Worm (Caenorhabditis elegans) whole organism, L1 larva: ENCODE measurements around the gene cdl-1.

Source experiments
- C16A3.4 ChIP-seq: fragments of 150-350 bp; optimal IDR thresholded peaks from 2 replicates; lab custom pipeline; 2014; ENCODE audit warnings: missing biosample characterization, missing genetic modification characterization
- C34B4.2 ChIP-seq: sonication (generic microtip); optimal IDR thresholded peaks from 2 replicates; lab custom pipeline; 2017; ENCODE audit warnings: mild to moderate bottlenecking, missing genetic modification characterization, missing compliant biosample characterization
- F16B12.6 ChIP-seq: fragments of 150-350 bp; optimal IDR thresholded peaks from 2 replicates; lab custom pipeline; 2014; ENCODE audit warnings: missing biosample characterization, missing genetic modification characterization
- alr-1 ChIP-seq: fragments of 200-800 bp; sonication (Bioruptor generic); optimal IDR thresholded peaks from 2 replicates; lab custom pipeline; 2018; ENCODE audit warnings: borderline replicate concordance, mild to moderate bottlenecking, missing genetic modification characterization, missing compliant biosample characterization
- ceh-82 ChIP-seq, 3 experiments: fragments of 150-350 bp in 1 of 3; sonication (generic microtip) in 2 of 3; optimal IDR thresholded peaks; 2 replicates each; lab custom pipeline; 2014 to 2017; ENCODE audit warnings: missing biosample characterization in 3 of 3, missing genetic modification characterization in 3 of 3
- dpl-1 ChIP-seq, 3 experiments: fragments of 150-350 bp in 2 of 3; sonication (generic microtip) in 1 of 3; optimal IDR thresholded peaks; 2 replicates each; lab custom pipeline; 2014 to 2017; ENCODE audit warnings: missing biosample characterization in 3 of 3, missing genetic modification characterization in 3 of 3, missing genetic modification reagents in 3 of 3
- efl-1 ChIP-seq, 4 experiments: fragments of 150-350 bp; optimal IDR thresholded peaks in 3 of 4; peaks in 1 of 4; 1 replicate in 1 of 4; 2 replicates in 3 of 4; lab custom pipeline; 2014; ENCODE audit warnings: missing biosample characterization in 2 of 4, missing genetic modification characterization in 2 of 4, missing genetic modification reagents in 2 of 4
- efl-3 ChIP-seq: fragments of 200-800 bp; sonication (Bioruptor generic); optimal IDR thresholded peaks from 2 replicates; lab custom pipeline; 2018; ENCODE audit warnings: mild to moderate bottlenecking, missing genetic modification characterization, missing compliant biosample characterization
- elt-3 ChIP-seq, 6 experiments: fragments of 150-350 bp in 1 of 6; sonication (generic microtip); optimal IDR thresholded peaks; 2 replicates each; lab custom pipeline; 2017 to 2018; ENCODE audit warnings: missing biosample characterization in 6 of 6, missing genetic modification characterization in 6 of 6, inconsistent platforms in 1 of 6
- ets-5 ChIP-seq: fragments of 200-800 bp; sonication (Bioruptor generic); IDR thresholded peaks from 2 replicates; pipeline ENCODE4 v1.3.6; 2022; ENCODE audit warnings: missing genetic modification characterization, missing compliant biosample characterization
- fkh-10 ChIP-seq: sonication (generic microtip); optimal IDR thresholded peaks from 2 replicates; lab custom pipeline; 2017; ENCODE audit warnings: missing biosample characterization, missing genetic modification reagents, missing genetic modification characterization
- hlh-4 ChIP-seq: sonication (generic microtip); optimal IDR thresholded peaks from 2 replicates; lab custom pipeline; 2016; ENCODE audit warnings: mild to moderate bottlenecking, missing genetic modification characterization, missing compliant biosample characterization
- irx-1 ChIP-seq: sonication (generic microtip); optimal IDR thresholded peaks from 2 replicates; lab custom pipeline; 2016; ENCODE audit warnings: missing genetic modification characterization, missing compliant biosample characterization
- isw-1 ChIP-seq: fragments of 200-800 bp; sonication (Bioruptor generic); IDR thresholded peaks from 2 replicates; pipeline ENCODE4 v1.3.6; 2022; ENCODE audit warnings: missing genetic modification characterization, missing compliant biosample characterization
- lin-15B ChIP-seq: fragments of 150-350 bp; sonication (generic microtip); optimal IDR thresholded peaks from 3 replicates; lab custom pipeline; 2014; ENCODE audit warnings: missing biosample characterization, missing genetic modification characterization
- lin-35 ChIP-seq, 2 experiments: fragments of 150-350 bp; optimal IDR thresholded peaks; 2 replicates each; lab custom pipeline; 2014; ENCODE audit warnings: missing biosample characterization in 2 of 2, missing genetic modification characterization in 2 of 2, missing genetic modification reagents in 2 of 2
- lin-39 ChIP-seq: fragments of 150-350 bp; optimal IDR thresholded peaks from 2 replicates; lab custom pipeline; 2014; ENCODE audit warnings: missing biosample characterization, missing genetic modification reagents, missing genetic modification characterization
- lir-3 ChIP-seq: sonication (generic microtip); optimal IDR thresholded peaks from 2 replicates; lab custom pipeline; 2016; ENCODE audit warnings: mild to moderate bottlenecking, missing genetic modification characterization, moderate library complexity, missing compliant biosample characterization; ENCODE audit not compliant: poor library complexity
- lsy-2 ChIP-seq, 2 experiments: fragments of 150-350 bp; optimal IDR thresholded peaks; 2 replicates each; lab custom pipeline; 2014; ENCODE audit warnings: missing biosample characterization in 2 of 2, missing genetic modification characterization in 2 of 2
- mdl-1 ChIP-seq, 2 experiments: fragments of 150-350 bp; optimal IDR thresholded peaks; 2 replicates each; lab custom pipeline; 2014 to 2017; ENCODE audit warnings: missing biosample characterization in 2 of 2, missing genetic modification characterization in 2 of 2, inconsistent platforms in 1 of 2
- mep-1 ChIP-seq: fragments of 150-350 bp; optimal IDR thresholded peaks from 2 replicates; lab custom pipeline; 2014; ENCODE audit warnings: missing biosample characterization, missing genetic modification characterization
- nhr-20 ChIP-seq: sonication (generic microtip); optimal IDR thresholded peaks from 2 replicates; lab custom pipeline; 2016; ENCODE audit warnings: mild to moderate bottlenecking, missing genetic modification characterization, missing compliant biosample characterization
- nhr-28 ChIP-seq: fragments of 150-350 bp; optimal IDR thresholded peaks from 2 replicates; lab custom pipeline; 2014; ENCODE audit warnings: missing biosample characterization, missing genetic modification characterization
- nhr-71 ChIP-seq: sonication (generic microtip); optimal IDR thresholded peaks from 2 replicates; lab custom pipeline; 2016; ENCODE audit warnings: mild to moderate bottlenecking, missing genetic modification characterization, moderate library complexity, missing compliant biosample characterization
- nhr-76 ChIP-seq: sonication (generic microtip); optimal IDR thresholded peaks from 2 replicates; lab custom pipeline; 2017; ENCODE audit warnings: missing biosample characterization, missing genetic modification characterization
- nhr-77 ChIP-seq: fragments of 150-350 bp; optimal IDR thresholded peaks from 2 replicates; lab custom pipeline; 2014; ENCODE audit warnings: missing biosample characterization, missing genetic modification characterization
- nhr-85 ChIP-seq: sonication (generic microtip); peaks from one replicate; lab custom pipeline; 2016; ENCODE audit warnings: missing genetic modification characterization, inconsistent platforms, missing compliant biosample characterization
- pag-3 ChIP-seq: sonication (generic microtip); optimal IDR thresholded peaks from 2 replicates; lab custom pipeline; 2017; ENCODE audit warnings: missing genetic modification characterization, mild to moderate bottlenecking, missing compliant biosample characterization, antibody characterized with exemption, borderline replicate concordance; ENCODE audit not compliant: insufficient read depth
- pqm-1 ChIP-seq: sonication (generic microtip); optimal IDR thresholded peaks from 3 replicates; lab custom pipeline; 2017; ENCODE audit warnings: missing biosample characterization, missing genetic modification characterization
- rnt-1 ChIP-seq: sonication (generic microtip); optimal IDR thresholded peaks from 2 replicates; lab custom pipeline; 2016; ENCODE audit warnings: mild to moderate bottlenecking, missing genetic modification characterization, moderate library complexity, missing compliant biosample characterization
- skn-1 ChIP-seq: fragments of 150-350 bp; optimal IDR thresholded peaks from 2 replicates; lab custom pipeline; 2014; ENCODE audit warnings: missing biosample characterization, missing genetic modification characterization
- sup-37 ChIP-seq: fragments of 200-800 bp; sonication (Bioruptor generic); optimal IDR thresholded peaks from 2 replicates; lab custom pipeline; 2018; ENCODE audit warnings: mild to moderate bottlenecking, missing genetic modification characterization, missing compliant biosample characterization
- swsn-7 ChIP-seq: sonication (generic microtip); optimal IDR thresholded peaks from 2 replicates; lab custom pipeline; 2016; ENCODE audit warnings: missing genetic modification characterization, missing compliant biosample characterization
- tbx-2 ChIP-seq: sonication (generic microtip); optimal IDR thresholded peaks from 2 replicates; lab custom pipeline; 2016; ENCODE audit warnings: missing genetic modification characterization, missing compliant biosample characterization
- unc-130 ChIP-seq: fragments of 150-350 bp; optimal IDR thresholded peaks from 2 replicates; lab custom pipeline; 2017; ENCODE audit warnings: missing biosample characterization, missing genetic modification characterization, inconsistent platforms
- unc-86 ChIP-seq: sonication (generic microtip); optimal IDR thresholded peaks from 2 replicates; lab custom pipeline; 2016; ENCODE audit warnings: missing genetic modification characterization, missing compliant biosample characterization
- vab-15 ChIP-seq: sonication (generic microtip); optimal IDR thresholded peaks from 2 replicates; lab custom pipeline; 2017; ENCODE audit warnings: missing genotype, mild to moderate bottlenecking, missing genetic modification characterization, missing compliant biosample characterization

cdl-1 gene

ce11 chrII:10808708-10809343, 23.6 kb downstream of the cdl-1 start, which contains the start of gene R06F6.14:
Gene R06F6.14 (plus strand): TSS chrII:10809293.
- TF ChIP-seq nhr-28 (tag; lab: Kevin White, UChicago) (no peak), efl-1 (optimal IDR thresholded peaks at IDR 0.05; lab: Kevin White, UChicago) (no peak), efl-1 (GFP tag; optimal IDR thresholded peaks at IDR 0.05 in 1 of 2; lab: Kevin White, UChicago) (no peak), swsn-7 (tag; lab: Kevin White, UChicago) (no peak), pqm-1 (tag; lab: Kevin White, UChicago) (no peak), unc-86 (tag; lab: Kevin White, UChicago) (no peak), lir-3 (tag; lab: Kevin White, UChicago) (no peak), mdl-1 (tag; optimal IDR thresholded peaks at IDR 0.05; lab: Kevin White, UChicago) (no peak), efl-3 (no peak), hlh-4 (no peak), nhr-76 (no peak), nhr-85 (tag; lab: Kevin White, UChicago) (no peak)

DNA sequence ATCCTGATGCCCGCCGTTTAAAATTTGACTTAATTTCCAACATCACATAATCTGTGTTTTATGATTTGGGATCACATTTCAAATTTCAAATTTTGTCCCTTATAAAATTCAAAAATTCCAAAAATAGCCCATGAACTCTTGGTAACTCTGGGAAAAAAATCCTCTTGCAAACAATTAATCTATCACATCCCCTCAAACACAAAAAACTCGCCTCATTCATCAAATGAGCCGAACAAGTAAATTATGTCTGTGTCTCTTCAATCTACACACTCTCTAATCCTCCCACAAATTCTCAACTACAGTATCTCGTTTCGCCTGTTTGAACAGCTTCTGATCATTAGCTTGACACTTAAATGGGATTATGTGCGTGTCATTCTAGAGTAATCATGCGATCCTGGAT, 25.4 kb downstream of the cdl-1 start, which contains the start of gene msrp-7:
Gene msrp-7 (plus strand): TSS at position 301 of the 400 bp plus-strand sequence.
- TF ChIP-seq mdl-1 (tag; optimal IDR thresholded peaks at IDR 0.05; lab: Kevin White, UChicago) = no peak
- no peak for TF ChIP-seq vab-15 (tag; lab: Kevin White, UChicago)
- no peak for TF ChIP-seq nhr-20
- no peak for TF ChIP-seq alr-1 (tag; lab: Kevin White, UChicago)
- TF ChIP-seq tbx-2 (tag; lab: Kevin White, UChicago) = no peak
- TF ChIP-seq pqm-1 (tag; lab: Kevin White, UChicago) = no peak
- TF ChIP-seq fkh-10 = no peak
- no peak for TF ChIP-seq rnt-1 (tag; lab: Kevin White, UChicago)
- no peak for TF ChIP-seq sup-37 (GFP tag; lab: Kevin White, UChicago)
- TF ChIP-seq ceh-82 (tag; optimal IDR thresholded peaks at IDR 0.05; lab: Kevin White, UChicago) = no peak

ce11 chrII:10819928-10820423, 34.7 kb downstream of the cdl-1 start, which contains the start of gene R06F6.8:
Gene R06F6.8 (minus strand): TSS chrII:10819978.
- TF ChIP-seq irx-1 (tag; lab: Kevin White, UChicago) (no peak), unc-130 (tag; lab: Kevin White, UChicago) (peak; percentile 23), dpl-1 (GFP tag; optimal IDR thresholded peaks at IDR 0.05; lab: Kevin White, UChicago) (peak; percentile 33 to 70 (median 51)), nhr-77 (tag; lab: Kevin White, UChicago) (no peak), vab-15 (tag; lab: Kevin White, UChicago) (no peak), C16A3.4 (peak; percentile 19), nhr-71 (tag; lab: Kevin White, UChicago) (peak; percentile 25), ets-5 (GFP tag; lab: Robert Waterston, UW) (no peak), mep-1 (peak; percentile 59), efl-3 (no peak), lin-39 (no peak), isw-1 (GFP tag; lab: Robert Waterston, UW) (no peak), F16B12.6 (peak; percentile 32), lsy-2 (tag; optimal IDR thresholded peaks at IDR 0.05; lab: Kevin White, UChicago) (peak in 1 of 2 experiments; percentile 59), skn-1 (peak; percentile 15), lin-15B (tag; lab: Kevin White, UChicago) (peak; percentile 48), C34B4.2 (no peak), efl-1 (optimal IDR thresholded peaks at IDR 0.05; lab: Kevin White, UChicago) (peak; percentile 56 to 58), efl-1 (GFP tag; optimal IDR thresholded peaks at IDR 0.05 in 1 of 2; lab: Kevin White, UChicago) (peak; percentile 58 to 95), pag-3 (tag; lab: Kevin White, UChicago) (no peak), elt-3 (tag; optimal IDR thresholded peaks at IDR 0.05; lab: Kevin White, UChicago) (peak in 1 of 6 experiments; percentile 22), ceh-82 (tag; optimal IDR thresholded peaks at IDR 0.05; lab: Kevin White, UChicago) (peak in 1 of 3 experiments; percentile 20), alr-1 (tag; lab: Kevin White, UChicago) (no peak), lin-35 (GFP tag; optimal IDR thresholded peaks at IDR 0.05; lab: Kevin White, UChicago) (peak; percentile 34 to 62)
